Fruit fly (Drosophila melanogaster) S2 (cell line): Measurements from ENCODE around the gene dUTPase.

Experiments
- CG8478 ChIP-seq: fragments of >200 bp; optimal IDR thresholded peaks from 2 replicates; lab custom pipeline; 2018
- CTCF ChIP-seq, 2 experiments: fragments of >200 bp; optimal IDR thresholded peaks; 2 replicates each; lab custom pipeline; 2018

Gene dUTPase

DNA sequence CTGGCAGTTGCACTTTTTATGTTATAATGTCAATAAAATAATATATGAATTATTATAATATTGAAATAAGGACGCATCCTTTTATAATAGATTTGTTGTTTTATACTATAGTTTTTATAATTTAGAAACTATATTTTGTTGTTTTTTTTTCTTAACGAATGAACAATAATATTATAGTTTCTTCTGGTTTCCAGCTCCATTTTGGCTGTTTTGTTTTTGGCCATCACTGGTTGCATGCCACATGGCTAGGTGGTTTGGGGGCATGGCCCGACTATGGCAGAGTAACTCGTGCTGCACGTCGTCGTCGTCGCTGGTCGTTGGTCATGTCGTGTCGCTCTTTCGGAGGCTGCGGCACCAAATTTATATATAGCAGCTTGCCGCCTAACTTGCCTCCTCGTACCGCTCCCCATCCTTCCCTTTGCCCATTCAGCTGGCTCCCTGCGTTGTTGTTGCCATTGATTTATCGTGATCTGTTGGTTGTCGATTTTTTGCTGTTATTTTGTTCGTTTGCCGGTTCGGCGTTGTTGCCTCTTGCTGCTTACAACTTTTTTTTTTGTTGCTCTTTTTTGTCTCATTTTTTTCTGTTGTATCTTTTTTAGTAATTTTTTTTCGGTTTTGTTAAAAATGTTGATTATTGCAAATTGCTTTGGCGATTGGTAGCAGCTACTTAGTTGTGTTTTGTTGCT lies 21.3 kb downstream of the dUTPase start:
- TF ChIP-seq CG8478 (no peak), CTCF (optimal IDR thresholded peaks at IDR 0.05; lab: Kevin White, UChicago) (no peak)

DNA sequence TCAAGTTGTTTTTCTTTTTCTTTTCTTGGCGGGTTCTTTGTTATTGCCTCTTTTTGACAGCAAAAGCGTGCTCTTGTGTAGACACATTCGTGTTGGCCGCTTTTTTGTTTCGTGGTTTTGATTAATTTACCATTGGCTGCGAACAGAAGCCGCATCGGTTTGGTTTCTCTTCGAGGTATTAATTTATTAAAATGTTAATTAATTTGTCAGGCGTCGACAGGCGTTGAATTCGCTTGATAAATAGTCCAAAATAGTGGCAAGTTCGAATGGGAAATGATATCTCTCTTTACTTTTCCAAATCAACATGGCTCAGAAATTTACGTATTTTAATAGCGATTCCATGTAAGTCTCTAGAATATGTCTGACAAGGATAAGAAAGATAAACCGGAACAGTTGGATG lies 23.4 kb downstream of the dUTPase start, which contains the start of gene CG18666:
Gene CG18666 (plus strand): TSS at position 301 of the 400 bp plus-strand sequence.
- TF ChIP-seq CTCF (optimal IDR thresholded peaks at IDR 0.05; lab: Kevin White, UChicago) (no peak), CG8478 (no peak)

dm6 chr2L:11037583-11038517 lies 26.7 kb downstream of the dUTPase start:
- TF ChIP-seq CG8478 (no peak), CTCF (optimal IDR thresholded peaks at IDR 0.05; lab: Kevin White, UChicago) (no peak)

- TF ChIP-seq CTCF (optimal IDR thresholded peaks at IDR 0.05; lab: Kevin White, UChicago) (no peak), CG8478 (no peak)
Measured at dm6 chr2L:11038918-11039317, 27.8 kb downstream of the dUTPase start.

dm6 chr2L:11039548-11040144 lies 28.5 kb downstream of the dUTPase start:
- TF ChIP-seq CTCF (optimal IDR thresholded peaks at IDR 0.05; lab: Kevin White, UChicago) (no peak), CG8478 (no peak)

DNA sequence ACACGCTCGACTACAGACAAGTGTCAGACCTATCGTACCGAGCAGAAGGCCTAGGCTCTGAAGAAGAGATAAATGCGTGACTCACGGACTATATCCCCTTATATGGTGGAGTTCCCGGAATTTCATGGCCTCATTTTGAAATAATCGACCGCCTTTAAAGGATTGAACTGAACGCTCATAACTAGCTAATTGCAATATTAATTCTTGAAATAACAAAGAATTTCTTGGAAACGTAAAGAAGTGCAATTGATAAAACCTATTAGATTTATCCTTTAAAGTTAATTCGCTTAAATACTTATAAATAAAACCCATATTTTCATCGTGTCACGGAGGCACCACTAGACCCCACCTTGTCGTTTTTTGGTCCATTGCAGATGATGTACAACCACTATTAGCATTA lies 30.0 kb downstream of the dUTPase start:
- TF ChIP-seq CTCF (optimal IDR thresholded peaks at IDR 0.05; lab: Kevin White, UChicago), result no peak
- TF ChIP-seq CG8478, result no peak

DNA sequence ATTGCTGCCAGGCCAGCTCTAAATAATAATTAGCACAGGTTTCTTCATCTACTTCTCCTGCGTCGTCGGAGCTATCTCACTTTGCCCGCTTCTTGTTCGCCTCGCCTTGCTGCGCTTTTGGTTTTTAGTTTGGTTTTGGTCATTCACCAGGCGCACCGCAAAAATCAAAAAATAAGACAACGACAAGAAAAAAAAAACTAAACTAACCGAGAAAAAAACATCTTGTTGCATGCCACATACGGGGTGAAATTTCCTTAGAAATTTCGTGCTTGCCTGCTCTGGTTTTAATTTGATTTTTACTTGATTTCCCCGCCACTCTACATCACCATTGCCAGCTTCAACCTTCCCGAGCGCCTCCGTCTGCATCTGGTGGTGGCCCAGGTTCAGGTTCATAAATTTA lies 30.7 kb downstream of the dUTPase start:
- TF ChIP-seq CTCF (optimal IDR thresholded peaks at IDR 0.05; lab: Kevin White, UChicago), result no peak
- no peak for TF ChIP-seq CG8478

DNA sequence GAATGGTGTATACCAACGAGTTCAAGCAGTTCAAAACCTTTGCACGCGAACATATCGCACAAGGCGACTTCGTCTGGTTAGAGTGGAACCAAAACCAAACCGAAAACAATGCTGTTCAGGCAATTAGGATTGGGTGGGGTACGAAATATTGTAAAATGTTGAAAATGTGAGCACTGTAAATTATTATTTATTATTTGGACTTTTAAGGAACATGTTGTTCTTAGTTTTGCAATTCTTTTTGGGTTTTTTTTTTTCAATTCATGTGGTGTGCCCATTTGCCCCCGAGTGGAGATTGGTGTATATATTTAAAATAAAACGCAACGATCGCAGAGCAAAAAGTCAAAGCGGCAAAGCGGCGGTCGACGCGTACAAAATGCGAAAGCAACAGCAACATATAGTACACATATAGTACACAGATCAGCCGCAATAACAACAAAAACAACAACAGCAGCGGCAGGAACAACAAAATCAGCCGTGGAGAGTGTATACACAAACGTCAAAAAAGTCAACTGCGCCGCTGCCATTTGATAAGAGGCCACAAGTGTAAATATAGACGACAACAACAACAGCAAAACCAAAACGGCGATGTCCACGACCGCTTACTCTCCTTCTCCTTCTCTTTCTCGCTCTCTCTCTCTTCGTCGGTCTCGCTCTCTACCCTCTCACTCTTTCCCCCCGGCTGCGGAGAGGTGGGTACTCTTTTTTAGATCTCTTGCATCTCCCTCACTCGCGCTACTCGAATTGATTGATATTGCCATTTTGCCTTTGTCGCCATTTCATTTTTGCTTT lies 33.8 kb downstream of the dUTPase start:
- TF ChIP-seq CTCF (optimal IDR thresholded peaks at IDR 0.05; lab: Kevin White, UChicago) (no peak), CG8478 (no peak)

DNA sequence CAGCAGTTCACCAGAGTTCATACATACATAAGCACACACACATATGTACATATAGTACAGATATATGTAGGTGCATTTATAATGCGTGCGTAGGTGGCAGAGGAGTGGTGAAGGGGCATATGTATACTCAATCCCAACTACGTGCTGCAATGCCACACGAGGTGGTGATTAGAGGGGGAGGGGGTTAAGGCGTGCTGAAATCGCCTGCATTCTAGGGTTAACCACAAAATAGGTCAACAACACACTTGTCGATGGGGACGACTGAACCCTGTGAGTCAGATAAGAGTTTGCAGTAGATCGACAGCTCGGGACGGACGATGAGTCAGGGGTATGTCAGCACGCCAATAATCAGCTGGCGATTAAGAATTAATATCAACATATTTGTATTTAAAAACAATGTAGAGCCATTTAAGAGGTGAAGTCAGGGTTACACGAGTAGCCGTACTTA lies 34.4 kb downstream of the dUTPase start:
- TF ChIP-seq CTCF (optimal IDR thresholded peaks at IDR 0.05; lab: Kevin White, UChicago), result no peak

dm6 chr2L:11046051-11046450 lies 34.9 kb downstream of the dUTPase start:
- TF ChIP-seq CG8478 (no peak), CTCF (optimal IDR thresholded peaks at IDR 0.05; lab: Kevin White, UChicago) (no peak)

DNA sequence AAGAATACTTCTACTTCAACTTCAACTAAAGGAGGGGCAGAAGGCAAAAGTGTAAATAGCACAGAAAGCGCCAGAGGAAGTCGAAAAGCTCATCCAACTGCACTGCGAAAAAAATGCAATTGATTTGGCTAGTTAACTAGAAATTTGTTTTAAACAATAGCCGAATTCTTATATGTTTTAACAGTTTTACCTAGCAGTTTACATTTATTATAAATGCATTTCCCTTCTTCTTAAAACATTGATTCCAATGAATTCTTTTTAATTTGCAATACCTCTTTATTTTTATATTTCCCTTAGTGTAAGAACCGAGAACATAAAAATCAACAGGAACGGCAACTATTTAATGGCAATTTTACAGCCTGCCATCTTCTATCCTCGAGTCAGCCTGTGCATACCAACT lies 37.2 kb downstream of the dUTPase start:
- TF ChIP-seq CTCF (optimal IDR thresholded peaks at IDR 0.05; lab: Kevin White, UChicago), result no peak
- no peak for TF ChIP-seq CG8478

DNA sequence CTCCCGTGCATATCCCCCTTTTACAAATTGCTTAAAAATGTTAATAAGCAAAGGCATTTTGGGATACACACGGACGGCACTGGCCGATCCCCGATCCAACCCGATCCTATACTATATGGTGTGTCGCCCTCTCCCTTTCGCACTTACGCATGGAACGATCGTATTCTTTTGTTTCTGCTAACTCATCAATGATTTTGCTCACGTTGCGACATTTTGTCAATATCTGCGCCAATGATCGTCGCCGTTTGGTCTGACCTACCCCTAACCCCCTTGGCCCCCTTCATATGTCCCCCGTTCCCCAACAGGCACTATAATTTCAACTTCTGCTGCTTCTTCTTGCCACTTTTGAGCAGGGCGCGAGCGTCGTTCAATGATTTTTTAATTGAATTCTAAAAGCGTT lies 38.6 kb downstream of the dUTPase start:
- TF ChIP-seq CTCF (optimal IDR thresholded peaks at IDR 0.05; lab: Kevin White, UChicago), result no peak
- TF ChIP-seq CG8478, result no peak

- TF ChIP-seq CG8478 (no peak), CTCF (optimal IDR thresholded peaks at IDR 0.05; lab: Kevin White, UChicago) (no peak)
Measured at dm6 chr2L:11051644-11052492, 40.8 kb downstream of the dUTPase start.

dm6 chr2L:11052493-11052788 lies 41.3 kb downstream of the dUTPase start:
- no peak for TF ChIP-seq CG8478
- no peak for TF ChIP-seq CTCF (optimal IDR thresholded peaks at IDR 0.05; lab: Kevin White, UChicago)
